Worm (Caenorhabditis elegans) whole organism, L2 larva: ENCODE data around the gene magu-2.

ENCODE experiments used
- C34F6.9 ChIP-seq: fragments of 150-350 bp; optimal IDR thresholded peaks from 2 replicates; lab custom pipeline; 2014; ENCODE audit warnings: missing biosample characterization, missing genetic modification characterization
- dmd-4 ChIP-seq: sonication (generic microtip); optimal IDR thresholded peaks from 2 replicates; lab custom pipeline; 2017; ENCODE audit warnings: missing biosample characterization, missing genetic modification characterization
- nhr-10 ChIP-seq: sonication (generic microtip); optimal IDR thresholded peaks from 2 replicates; lab custom pipeline; 2017; ENCODE audit warnings: missing biosample characterization, missing genetic modification characterization
- nhr-12 ChIP-seq: fragments of 150-350 bp; optimal IDR thresholded peaks from 2 replicates; lab custom pipeline; 2014; ENCODE audit warnings: missing biosample characterization, missing genetic modification characterization
- nhr-129 ChIP-seq: fragments of 150-350 bp; optimal IDR thresholded peaks from 2 replicates; lab custom pipeline; 2014; ENCODE audit warnings: missing biosample characterization, missing genetic modification characterization
- nhr-23 ChIP-seq: fragments of 150-350 bp; optimal IDR thresholded peaks from 2 replicates; lab custom pipeline; 2014; ENCODE audit warnings: missing biosample characterization, missing genetic modification reagents, missing genetic modification characterization
- unc-39 ChIP-seq: fragments of 150-350 bp; optimal IDR thresholded peaks from 2 replicates; lab custom pipeline; 2014; ENCODE audit warnings: missing biosample characterization, missing genetic modification characterization
- unc-62 ChIP-seq: fragments of 150-350 bp; optimal IDR thresholded peaks from 2 replicates; lab custom pipeline; 2014; ENCODE audit warnings: missing biosample characterization, missing genetic modification reagents, missing genetic modification characterization
- ztf-1 ChIP-seq: fragments of 200-800 bp; sonication (Bioruptor generic); conservative IDR thresholded peaks from 2 replicates; pipeline ENCODE4 v1.3.6; 2022; ENCODE audit warnings: missing genetic modification characterization, missing compliant biosample characterization
- ztf-4 ChIP-seq: fragments of 150-350 bp; optimal IDR thresholded peaks from 2 replicates; lab custom pipeline; 2014; ENCODE audit warnings: missing biosample characterization, missing genetic modification characterization

The magu-2 gene

ce11 chrV:8745858-8746257 lies 55.0 kb downstream of the magu-2 start, which contains the start of gene B0507.6:
Gene B0507.6, plus strand, starts transcription at chrV:8746158.
- TF ChIP-seq nhr-12 (tag; lab: Kevin White, UChicago) (no peak), dmd-4 (tag; lab: Kevin White, UChicago) (no peak), nhr-23 (tag; lab: Kevin White, UChicago) (no peak), unc-62 (no peak), nhr-10 (no peak), ztf-4 (no peak), ztf-1 (GFP tag; lab: Robert Waterston, UW) (no peak), nhr-129 (no peak), unc-39 (tag; lab: Kevin White, UChicago) (no peak), C34F6.9 (tag; lab: Kevin White, UChicago) (no peak)
